Worm (Caenorhabditis elegans): ENCODE measurements around the gene trpp-9.

DNA sequence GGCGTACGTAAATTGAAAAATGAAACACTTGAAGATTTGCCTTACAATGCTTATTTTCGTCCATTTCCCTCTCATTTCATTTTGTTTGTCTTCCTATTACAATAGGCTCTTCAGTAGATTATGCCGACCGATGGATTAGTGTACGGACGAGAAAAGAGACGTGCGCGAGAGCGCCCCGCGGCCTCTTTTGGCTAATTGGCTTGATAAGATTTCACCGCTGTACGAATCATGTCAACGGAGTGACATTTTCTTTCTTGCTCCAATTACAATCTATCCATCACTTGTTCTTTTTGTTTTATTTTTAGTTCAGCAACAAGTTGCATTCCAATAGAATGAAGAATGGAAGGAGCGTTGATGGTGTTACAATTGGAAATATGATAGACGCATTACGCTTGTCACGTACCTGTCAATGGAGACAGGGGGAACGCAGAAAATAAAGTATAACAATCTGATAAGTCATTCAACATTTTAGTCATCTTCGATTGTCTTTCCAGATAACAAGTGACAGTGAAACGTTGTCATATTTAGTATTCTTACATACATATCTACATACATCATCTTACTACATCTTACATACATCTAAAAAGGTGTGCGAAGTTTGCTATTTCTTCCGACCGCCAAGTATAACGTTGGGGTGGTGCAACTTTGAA, 44.5 kb downstream of the trpp-9 start:
- TF ChIP-seq W03F9.2 (tag; optimal IDR thresholded peaks at IDR 0.05) (no peak), him-1 (tag; optimal IDR thresholded peaks at IDR 0.05) (no peak), dao-5 (tag; optimal IDR thresholded peaks at IDR 0.05) (no peak)
